Worm (Caenorhabditis elegans) whole organism, early embryonic: Measurements from ENCODE around the gene C34D4.10.

ENCODE experiments used
- ama-1 ChIP-seq: fragments of 150-350 bp; optimal IDR thresholded peaks from 2 replicates; lab custom pipeline; 2014
- ceh-13 ChIP-seq: fragments of 200-800 bp; sonication (Bioruptor generic); optimal IDR thresholded peaks from 2 replicates; lab custom pipeline; 2018; ENCODE audit warnings: mild to moderate bottlenecking, missing genetic modification characterization, missing compliant biosample characterization
- flt-1 ChIP-seq: fragments of 200-800 bp; sonication (Bioruptor generic); IDR thresholded peaks from 2 replicates; pipeline ENCODE4 v1.3.6; 2022; ENCODE audit warnings: missing genetic modification characterization, missing compliant biosample characterization

DNA sequence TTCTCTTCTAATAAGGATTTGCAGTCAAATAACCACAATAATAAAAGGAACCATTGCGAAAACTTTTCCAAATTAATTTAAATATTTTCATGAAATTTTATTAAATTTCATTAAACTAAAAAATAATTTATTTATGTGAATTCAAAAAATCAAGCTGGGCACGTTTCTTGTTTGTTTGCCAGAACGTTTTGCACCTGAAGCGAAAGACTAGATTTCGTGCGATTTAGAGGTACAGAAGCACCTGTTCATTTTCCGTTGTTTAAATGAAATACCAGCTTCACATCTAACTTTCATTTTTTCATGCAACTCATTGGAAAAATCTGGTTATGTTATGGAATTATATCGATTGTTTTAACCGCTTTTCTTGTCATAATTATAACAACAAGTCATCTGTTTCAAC, 49.1 kb downstream of the C34D4.10 start, which contains the start of gene srg-48:
- TF ChIP-seq ceh-13 (GFP tag; lab: Kevin White, UChicago) (no peak), ama-1 (lab: Kevin White, UChicago) (no peak), flt-1 (GFP tag; lab: Robert Waterston, UW) (no peak)
